Fruit fly (Drosophila melanogaster): Measurements from ENCODE around the gene png.

The png gene

DNA sequence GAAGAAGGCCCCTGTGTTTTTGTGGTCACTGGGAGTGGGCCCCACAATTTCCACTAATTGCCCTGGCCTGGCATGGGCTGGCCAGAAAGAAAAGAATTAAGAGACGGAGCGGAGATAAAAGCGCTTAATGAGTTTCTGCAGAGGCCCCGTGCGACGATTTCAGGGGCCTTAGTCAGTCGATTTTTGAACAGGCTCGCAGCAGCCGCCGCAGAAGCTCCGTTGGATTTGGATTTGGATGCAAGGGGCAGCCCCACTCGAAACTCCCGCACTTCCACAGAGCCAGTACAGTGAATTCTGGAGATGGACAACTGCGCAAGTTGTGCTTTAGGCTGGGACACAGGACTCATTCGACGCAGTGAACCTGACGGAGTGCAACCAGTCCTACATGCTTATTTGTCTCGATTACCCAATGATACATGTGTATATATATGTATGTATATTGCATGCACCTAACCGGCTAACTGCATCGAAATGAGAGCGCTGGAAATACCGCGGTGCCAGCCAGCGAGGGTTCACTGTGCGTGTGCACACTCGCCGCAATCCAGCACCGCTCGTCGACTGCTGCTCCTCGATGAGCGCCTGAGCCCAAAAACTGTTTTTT is 41.2 kb upstream of the png start (continued):
- TF ChIP-seq BEAF-32 (GFP tag; optimal IDR thresholded peaks at IDR 0.05), result no peak
- TF ChIP-seq ab (GFP tag; optimal IDR thresholded peaks at IDR 0.05), result peak; percentile 21
- TF ChIP-seq CG33213 (GFP tag; optimal IDR thresholded peaks at IDR 0.05), result peak; percentile 17
- peak; percentile 75 for TF ChIP-seq CG30403 (GFP tag; optimal IDR thresholded peaks at IDR 0.05)
- TF ChIP-seq Fer2 (tag; optimal IDR thresholded peaks at IDR 0.05), result no peak
- TF ChIP-seq D19A (tag; optimal IDR thresholded peaks at IDR 0.05), result peak; percentile 36
- TF ChIP-seq Scr (GFP tag; IDR thresholded peaks at IDR 0.05; ENCODE audit: partially characterized antibody), result no peak
- peak; percentile 32 for TF ChIP-seq CG6854 (GFP tag; optimal IDR thresholded peaks at IDR 0.05)
- no peak for TF ChIP-seq CG1792 (GFP tag; optimal IDR thresholded peaks at IDR 0.05)
- peak; percentile 51 for TF ChIP-seq pnt (GFP tag; optimal IDR thresholded peaks at IDR 0.05)
- TF ChIP-seq NfI (GFP tag; optimal IDR thresholded peaks at IDR 0.05), result peak; percentile 55
- TF ChIP-seq crc (GFP tag; optimal IDR thresholded peaks at IDR 0.05), result no peak
- TF ChIP-seq CG10959 (GFP tag; IDR thresholded peaks at IDR 0.05), result no peak
- peak; percentile 32; the same call in 1 of the 2 replicates for TF ChIP-seq gt (GFP tag; IDR thresholded peaks at IDR 0.05)
- peak; percentile 67 for TF ChIP-seq CG9932 (GFP tag; IDR thresholded peaks at IDR 0.05)
- peak; percentile 67 for TF ChIP-seq dmrt99B (tag; optimal IDR thresholded peaks at IDR 0.05)
- TF ChIP-seq CG17612 (GFP tag; IDR thresholded peaks at IDR 0.05), result 0 out of 2 replicates have a peak, but pooled peaks have one; percentile 28
- TF ChIP-seq HLH3B (GFP tag; IDR thresholded peaks at IDR 0.05), result peak; percentile 60
- TF ChIP-seq CG5245 (GFP tag; optimal IDR thresholded peaks at IDR 0.05), result no peak
- TF ChIP-seq Atf-2 (GFP tag; optimal IDR thresholded peaks at IDR 0.05), result peak; percentile 40
- TF ChIP-seq CG1832 (GFP tag; optimal IDR thresholded peaks at IDR 0.05), result no peak
- TF ChIP-seq trem (tag; optimal IDR thresholded peaks at IDR 0.05), result no peak
- peak; percentile 67 for TF ChIP-seq CG2712 (tag; optimal IDR thresholded peaks at IDR 0.05)
- TF ChIP-seq Drgx (GFP tag; IDR thresholded peaks at IDR 0.05), result peak; percentile 72
- no peak for TF ChIP-seq MESR4 (GFP tag; optimal IDR thresholded peaks at IDR 0.05)
- TF ChIP-seq Blimp-1 (GFP tag; optimal IDR thresholded peaks at IDR 0.05), result no peak
- no peak for TF ChIP-seq CG6175 (GFP tag; IDR thresholded peaks at IDR 0.05)
- TF ChIP-seq Rx (GFP tag; IDR thresholded peaks at IDR 0.05), result peak; percentile 58
- TF ChIP-seq CG31365 (tag; optimal IDR thresholded peaks at IDR 0.05), result no peak
- TF ChIP-seq Hmx (GFP tag; optimal IDR thresholded peaks at IDR 0.05), result no peak
- no peak for TF ChIP-seq ato (GFP tag; IDR thresholded peaks at IDR 0.05; ENCODE audit: partially characterized antibody)
- no peak for TF ChIP-seq Sry-δ (GFP tag; optimal IDR thresholded peaks at IDR 0.05)
- TF ChIP-seq Bdp1 (GFP tag; optimal IDR thresholded peaks at IDR 0.05), result peak; percentile 50
- TF ChIP-seq eyg (GFP tag; optimal IDR thresholded peaks at IDR 0.05), result no peak
- TF ChIP-seq stc (GFP tag; IDR thresholded peaks at IDR 0.05), result peak; percentile 29; the same call in 1 of the 2 replicates
- TF ChIP-seq crol (GFP tag; IDR thresholded peaks at IDR 0.05), result no peak
- peak; percentile 55 for TF ChIP-seq shn (GFP tag; optimal IDR thresholded peaks at IDR 0.05)
- no peak for TF ChIP-seq Hr78 (GFP tag; optimal IDR thresholded peaks at IDR 0.05)
- no peak for TF ChIP-seq B-H2 (GFP tag; optimal IDR thresholded peaks at IDR 0.05)
- TF ChIP-seq nmo (GFP tag; optimal IDR thresholded peaks at IDR 0.05), result peak; percentile 73
- TF ChIP-seq CG10267 (tag; optimal IDR thresholded peaks at IDR 0.05), result peak; percentile 7
- TF ChIP-seq CG9876 (GFP tag; optimal IDR thresholded peaks at IDR 0.05), result peak; percentile 19
- TF ChIP-seq B-H1 (GFP tag; IDR thresholded peaks at IDR 0.05), result no peak; the same call in 2 of the 3 replicates
- no peak for TF ChIP-seq CG13894 (tag; optimal IDR thresholded peaks at IDR 0.05)
- TF ChIP-seq CG12391 (tag; optimal IDR thresholded peaks at IDR 0.05), result peak; percentile 64
- TF ChIP-seq CG8281 (tag; optimal IDR thresholded peaks at IDR 0.05), result no peak
- no peak for TF ChIP-seq bbx (GFP tag; IDR thresholded peaks at IDR 0.05; ENCODE audit: partially characterized antibody)
- TF ChIP-seq CG18262 (tag; optimal IDR thresholded peaks at IDR 0.05), result peak; percentile 51
- peak; percentile 64 for TF ChIP-seq tin (GFP tag; optimal IDR thresholded peaks at IDR 0.05)
- TF ChIP-seq Fer1 (GFP tag; optimal IDR thresholded peaks at IDR 0.05), result peak; percentile 57
